Fruit fly (Drosophila melanogaster) whole organism, pupa: ENCODE measurements around the gene CG11560.

Experiments
- CG10348 ChIP-seq: fragments of 200-800 bp; sonication (Bioruptor generic); IDR thresholded peaks from 2 replicates; pipeline ENCODE4 v1.3.6; 2022; ENCODE audit warnings: missing biosample characterization, missing genetic modification characterization
- CG12605 ChIP-seq: fragments of 200-800 bp; sonication (Bioruptor generic); IDR thresholded peaks from 2 replicates; pipeline ENCODE4 v1.3.6; 2022; ENCODE audit warnings: missing biosample characterization, missing genetic modification characterization
- CG13204 ChIP-seq: fragments of 200-800 bp; sonication (Bioruptor generic); optimal IDR thresholded peaks from 2 replicates; lab custom pipeline; 2018; ENCODE audit warnings: missing biosample characterization, mild to moderate bottlenecking, missing genetic modification characterization, moderate library complexity
- CG14655 ChIP-seq: fragments of 200-800 bp; sonication (Bioruptor generic); optimal IDR thresholded peaks from 3 replicates; lab custom pipeline; 2017; ENCODE audit warnings: mild to moderate bottlenecking, missing biosample characterization, missing genetic modification reagents, missing genetic modification characterization
- CG15710 ChIP-seq: fragments of 200-800 bp; sonication (Bioruptor generic); optimal IDR thresholded peaks from 2 replicates; lab custom pipeline; 2018; ENCODE audit warnings: missing biosample characterization, mild to moderate bottlenecking, missing genetic modification characterization, moderate library complexity
- CG17806 ChIP-seq: fragments of 200-800 bp; sonication (Bioruptor generic); optimal IDR thresholded peaks from 2 replicates; lab custom pipeline; 2018; ENCODE audit warnings: missing biosample characterization, mild to moderate bottlenecking, missing genetic modification characterization, moderate library complexity
- CG32121 ChIP-seq: fragments of 200-800 bp; sonication (Bioruptor generic); IDR thresholded peaks from 2 replicates; pipeline ENCODE4 v1.3.6; 2022; ENCODE audit warnings: missing biosample characterization, missing genetic modification characterization
- CG34367 ChIP-seq: fragments of 200-800 bp; sonication (Bioruptor generic); optimal IDR thresholded peaks from 2 replicates; lab custom pipeline; 2018; ENCODE audit warnings: missing biosample characterization, mild to moderate bottlenecking, missing genetic modification characterization
- CG4496 ChIP-seq: fragments of 200-800 bp; sonication (Bioruptor generic); IDR thresholded peaks from 3 replicates; pipeline ENCODE4 v1.3.6; 2022; ENCODE audit warnings: missing biosample characterization, missing genetic modification characterization
- CG8159 ChIP-seq: fragments of 200-800 bp; sonication (Bioruptor generic); optimal IDR thresholded peaks from 3 replicates; lab custom pipeline; 2018; ENCODE audit warnings: missing biosample characterization, mild to moderate bottlenecking, missing genetic modification characterization, moderate library complexity
- CG8301 ChIP-seq: fragments of 200-800 bp; sonication (Bioruptor generic); optimal IDR thresholded peaks from 2 replicates; lab custom pipeline; 2018; ENCODE audit warnings: missing biosample characterization, mild to moderate bottlenecking, missing genetic modification characterization
- CG9948 ChIP-seq: fragments of 200-800 bp; sonication (Bioruptor generic); optimal IDR thresholded peaks from 2 replicates; lab custom pipeline; 2018; ENCODE audit warnings: missing biosample characterization, mild to moderate bottlenecking, missing genetic modification characterization, moderate library complexity
- D1 ChIP-seq: fragments of 200-800 bp; sonication (Bioruptor generic); optimal IDR thresholded peaks from 2 replicates; lab custom pipeline; 2018; ENCODE audit warnings: missing biosample characterization, mild to moderate bottlenecking, missing genetic modification characterization, moderate library complexity
- EcR ChIP-seq: fragments of 200-800 bp; sonication (Bioruptor generic); optimal IDR thresholded peaks from 3 replicates; lab custom pipeline; 2019; ENCODE audit warnings: missing biosample characterization, missing genetic modification characterization, mild to moderate bottlenecking, moderate library complexity, missing genetic modification reagents
- Ets98B ChIP-seq: fragments of 200-800 bp; sonication (Bioruptor generic); IDR thresholded peaks from 2 replicates; pipeline ENCODE4 v1.3.6; 2022; ENCODE audit warnings: missing biosample characterization, missing genetic modification characterization
- Pif1A ChIP-seq: fragments of 200-800 bp; sonication (Bioruptor generic); optimal IDR thresholded peaks from 3 replicates; lab custom pipeline; 2016; ENCODE audit warnings: missing biosample characterization, missing genetic modification characterization
- Pif1B ChIP-seq: fragments of 200-800 bp; sonication (Bioruptor generic); optimal IDR thresholded peaks from 3 replicates; lab custom pipeline; 2016; ENCODE audit warnings: missing biosample characterization, missing genetic modification characterization
- Snoo ChIP-seq: fragments of 200-800 bp; sonication (Bioruptor generic); optimal IDR thresholded peaks from 3 replicates; lab custom pipeline; 2017; ENCODE audit warnings: missing biosample characterization, mild to moderate bottlenecking, missing genetic modification characterization, inconsistent platforms
- fd96Ca ChIP-seq: fragments of 200-800 bp; sonication (Bioruptor generic); IDR thresholded peaks from 3 replicates; pipeline ENCODE4 v1.3.6; 2022; ENCODE audit warnings: missing biosample characterization, missing genetic modification characterization
- gl ChIP-seq: fragments of 200-800 bp; sonication (Bioruptor generic); optimal IDR thresholded peaks from 2 replicates; lab custom pipeline; 2018; ENCODE audit warnings: missing biosample characterization, mild to moderate bottlenecking, missing genetic modification characterization
- rn ChIP-seq: fragments of 200-800 bp; sonication (Bioruptor generic); IDR thresholded peaks from 2 replicates; pipeline ENCODE4 v1.3.6; 2022; ENCODE audit warnings: missing biosample characterization, missing genetic modification characterization

Gene CG11560

DNA sequence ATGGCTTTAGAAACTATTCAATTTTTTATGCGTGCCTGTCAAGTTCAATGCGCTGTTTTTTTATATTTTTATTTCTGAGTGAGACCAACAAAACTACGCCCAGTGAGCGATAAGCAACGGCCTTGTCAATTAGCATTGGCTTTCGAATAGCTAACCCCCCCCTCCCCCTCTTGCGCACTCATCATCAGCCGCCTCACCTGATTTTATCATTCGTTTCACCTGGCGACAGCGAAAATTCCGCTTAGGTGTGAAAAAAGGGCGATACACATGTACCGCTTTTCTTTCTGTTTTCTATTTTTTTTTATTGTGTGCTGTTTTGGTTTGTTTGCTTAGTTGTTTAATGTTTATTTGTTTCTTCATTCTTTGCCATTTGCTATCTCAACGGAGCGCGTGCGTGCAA, 44.9 kb upstream of the CG11560 start:
- no peak for TF ChIP-seq Pif1B (GFP tag; lab: Kevin White, UChicago)
- TF ChIP-seq CG4496 (GFP tag; lab: Robert Waterston, UW): no peak
- no peak for TF ChIP-seq Ets98B
- TF ChIP-seq CG10348 (GFP tag; lab: Robert Waterston, UW): no peak
- TF ChIP-seq gl (tag; lab: Kevin White, UChicago): no peak
- TF ChIP-seq EcR (GFP tag; lab: Kevin White, UChicago): no peak
- no peak for TF ChIP-seq rn (GFP tag; lab: Robert Waterston, UW)
- TF ChIP-seq CG17806 (tag; lab: Kevin White, UChicago): no peak
- TF ChIP-seq CG8159: no peak
- TF ChIP-seq CG8301 (tag; lab: Kevin White, UChicago): no peak
- no peak for TF ChIP-seq CG14655
- TF ChIP-seq CG32121: no peak
- TF ChIP-seq Snoo (tag; lab: Kevin White, UChicago): no peak
- no peak for TF ChIP-seq CG34367 (tag; lab: Kevin White, UChicago)

DNA sequence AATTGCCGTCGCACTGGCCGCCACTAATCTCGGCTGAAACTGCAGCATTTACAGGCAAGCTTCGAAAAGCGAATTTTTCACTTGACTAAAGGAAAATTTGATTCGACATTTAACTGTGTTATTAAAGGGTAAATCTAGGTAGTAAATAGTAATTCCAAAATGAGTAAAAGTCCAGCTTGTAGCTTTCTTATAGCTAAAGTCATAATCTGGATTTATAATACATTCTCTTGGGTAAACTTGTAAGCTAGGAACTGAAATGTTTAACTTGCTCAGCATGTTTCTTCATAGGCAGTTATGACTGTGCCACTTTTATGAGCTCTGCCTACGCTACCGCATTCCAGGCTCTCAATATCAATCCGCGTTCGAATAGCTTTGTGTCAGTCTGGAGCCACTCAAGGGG, 43.5 kb upstream of the CG11560 start:
- no peak for TF ChIP-seq EcR (GFP tag; lab: Kevin White, UChicago)
- TF ChIP-seq CG13204 (GFP tag; lab: Kevin White, UChicago): no peak
- peak; percentile 37 for TF ChIP-seq CG8301 (tag; lab: Kevin White, UChicago)
- peak; percentile 33; the same call in 1 of the 2 replicates for TF ChIP-seq CG32121
- TF ChIP-seq gl (tag; lab: Kevin White, UChicago): no peak
- peak; percentile 11 for TF ChIP-seq Pif1A (GFP tag; lab: Kevin White, UChicago)
- peak; percentile 5 for TF ChIP-seq CG14655
- TF ChIP-seq CG10348 (GFP tag; lab: Robert Waterston, UW): no peak
- no peak for TF ChIP-seq rn (GFP tag; lab: Robert Waterston, UW)
- no peak for TF ChIP-seq CG17806 (tag; lab: Kevin White, UChicago)
- no peak for TF ChIP-seq Snoo (tag; lab: Kevin White, UChicago)
- TF ChIP-seq CG8159: no peak
- TF ChIP-seq CG34367 (tag; lab: Kevin White, UChicago): no peak
- TF ChIP-seq CG12605: no peak
- TF ChIP-seq Pif1B (GFP tag; lab: Kevin White, UChicago): no peak
- no peak for TF ChIP-seq CG4496 (GFP tag; lab: Robert Waterston, UW)
- peak; percentile 28 for TF ChIP-seq Ets98B
- TF ChIP-seq CG9948: no peak
- TF ChIP-seq CG15710 (tag; lab: Kevin White, UChicago): no peak
- TF ChIP-seq fd96Ca: no peak
- TF ChIP-seq D1 (tag; lab: Kevin White, UChicago): no peak

DNA sequence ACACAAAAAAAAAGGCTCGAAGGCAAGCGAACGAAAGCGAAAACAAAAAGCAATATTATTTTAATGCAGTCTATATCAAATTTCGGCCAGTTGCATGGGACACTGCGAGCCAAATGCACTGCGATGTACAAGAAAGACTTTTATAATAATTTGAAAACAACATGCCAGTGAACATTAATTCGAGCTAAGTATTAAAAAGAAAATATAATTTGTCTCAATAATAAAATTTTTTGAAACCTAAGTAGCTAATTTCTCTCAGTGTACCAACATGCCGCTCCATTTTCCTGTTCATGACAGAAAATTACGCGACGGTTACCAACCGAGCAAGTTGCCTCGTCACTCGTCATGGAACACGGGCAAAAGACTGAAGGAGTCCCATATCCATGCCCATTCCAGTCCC, 42.5 kb upstream of the CG11560 start:
- peak; percentile 73 for TF ChIP-seq CG34367 (tag; lab: Kevin White, UChicago)
- peak; percentile 85 for TF ChIP-seq CG17806 (tag; lab: Kevin White, UChicago)
- peak; percentile 63 for TF ChIP-seq Snoo (tag; lab: Kevin White, UChicago)
- peak; percentile 83 for TF ChIP-seq CG8159
- peak; percentile 64 for TF ChIP-seq D1 (tag; lab: Kevin White, UChicago)
- TF ChIP-seq CG13204 (GFP tag; lab: Kevin White, UChicago): peak; percentile 46
- no peak for TF ChIP-seq EcR (GFP tag; lab: Kevin White, UChicago)
- TF ChIP-seq Pif1B (GFP tag; lab: Kevin White, UChicago): peak; percentile 71
- TF ChIP-seq fd96Ca: peak; percentile 84
- peak; percentile 60; the same call in 1 of the 2 replicates for TF ChIP-seq rn (GFP tag; lab: Robert Waterston, UW)
- peak; percentile 78 for TF ChIP-seq CG4496 (GFP tag; lab: Robert Waterston, UW)
- peak; percentile 86 for TF ChIP-seq CG12605
- peak; percentile 80 for TF ChIP-seq CG9948
- peak; percentile 61 for TF ChIP-seq Pif1A (GFP tag; lab: Kevin White, UChicago)
- TF ChIP-seq CG10348 (GFP tag; lab: Robert Waterston, UW): 0 out of 2 replicates have a peak, but pooled peaks have one; percentile 29
- peak; percentile 84 for TF ChIP-seq Ets98B
- TF ChIP-seq CG8301 (tag; lab: Kevin White, UChicago): peak; percentile 79
- TF ChIP-seq CG32121: peak; percentile 85
- TF ChIP-seq CG15710 (tag; lab: Kevin White, UChicago): peak; percentile 76
- TF ChIP-seq CG14655: peak; percentile 86
- peak; percentile 5 for TF ChIP-seq gl (tag; lab: Kevin White, UChicago)

DNA sequence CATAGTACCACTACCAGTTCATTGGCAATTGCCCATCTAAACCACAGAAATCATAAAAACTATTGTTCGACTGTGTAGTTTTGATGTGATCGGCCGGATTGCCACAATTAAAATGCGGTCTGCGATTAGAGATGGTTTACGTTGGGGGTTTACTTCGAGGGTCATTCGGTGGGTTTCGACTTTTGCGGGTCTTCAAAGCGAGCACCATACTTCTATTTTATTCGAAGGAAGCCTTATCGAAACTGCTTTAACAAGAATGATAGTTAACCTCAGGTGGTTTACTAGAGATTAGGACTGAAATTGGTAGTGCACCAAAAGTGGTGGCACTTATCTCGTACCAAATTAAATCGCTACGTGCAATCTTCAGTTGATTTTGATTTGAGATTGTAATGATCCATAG, 41.9 kb upstream of the CG11560 start:
- no peak for TF ChIP-seq CG8301 (tag; lab: Kevin White, UChicago)
- no peak for TF ChIP-seq CG17806 (tag; lab: Kevin White, UChicago)
- TF ChIP-seq gl (tag; lab: Kevin White, UChicago): no peak
- TF ChIP-seq CG32121: no peak
- no peak for TF ChIP-seq EcR (GFP tag; lab: Kevin White, UChicago)
- no peak for TF ChIP-seq D1 (tag; lab: Kevin White, UChicago)
- no peak for TF ChIP-seq CG34367 (tag; lab: Kevin White, UChicago)
- TF ChIP-seq CG12605: no peak
- no peak for TF ChIP-seq CG13204 (GFP tag; lab: Kevin White, UChicago)
- no peak for TF ChIP-seq Ets98B
- TF ChIP-seq CG4496 (GFP tag; lab: Robert Waterston, UW): no peak
- TF ChIP-seq CG9948: no peak
- no peak for TF ChIP-seq CG15710 (tag; lab: Kevin White, UChicago)
- TF ChIP-seq Pif1B (GFP tag; lab: Kevin White, UChicago): no peak
- TF ChIP-seq CG8159: no peak

DNA sequence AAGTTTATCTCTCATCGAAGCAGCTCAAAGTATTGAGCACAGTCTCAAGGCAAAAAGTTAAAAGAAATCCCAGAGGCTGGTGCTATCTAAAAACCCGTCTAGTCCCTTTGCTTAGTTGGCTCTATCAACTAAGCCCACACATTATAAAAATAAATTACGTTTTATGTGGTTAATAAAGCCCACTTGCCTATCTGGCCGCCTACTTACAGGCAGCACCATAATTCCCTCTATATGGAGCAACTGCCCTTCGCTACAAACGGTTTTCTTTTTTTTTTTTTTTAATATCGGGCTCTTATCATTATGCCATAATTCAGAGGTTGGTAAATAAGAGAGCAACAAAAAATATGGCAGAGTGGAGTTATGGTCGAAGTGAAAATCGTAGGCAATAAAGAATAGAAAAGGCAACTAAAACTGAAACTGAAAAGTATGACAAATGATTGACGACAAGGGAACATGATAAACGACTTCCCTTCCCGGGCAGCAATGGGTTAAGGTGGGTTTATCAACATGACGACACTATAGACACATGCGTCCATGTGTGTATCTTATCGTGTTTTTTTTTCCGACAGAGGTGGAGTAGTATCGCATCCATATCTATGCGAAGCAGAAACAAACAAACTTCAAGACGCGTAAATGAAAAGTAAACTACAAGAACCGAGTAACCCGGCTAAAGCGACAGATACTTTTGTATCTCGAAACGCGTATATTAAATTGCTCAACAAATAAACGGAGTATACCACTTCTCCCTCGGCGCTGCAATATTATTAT, 41.1 kb upstream of the CG11560 start:
- TF ChIP-seq CG14655 (no peak), CG8159 (peak; percentile 14), EcR (GFP tag; lab: Kevin White, UChicago) (peak; percentile 26)
- TF ChIP-seq, all 21 proteins: peak for 2
